Fruit fly (Drosophila melanogaster) whole organism, embryonic: ENCODE data around the gene mask.

ENCODE experiments used
- B-H1 ChIP-seq: fragments of 200-800 bp; sonication (Bioruptor generic); IDR thresholded peaks from 3 replicates; pipeline ENCODE4 v1.3.6; 2022; ENCODE audit warnings: missing biosample characterization, missing genetic modification characterization
- Blimp-1 ChIP-seq: fragments of 200-800 bp; sonication (Bioruptor generic); optimal IDR thresholded peaks from 3 replicates; lab custom pipeline; 2018; ENCODE audit warnings: missing biosample characterization, missing genetic modification characterization, mild to moderate bottlenecking, moderate library complexity, missing genetic modification reagents
- CG11723 ChIP-seq: fragments of 200-800 bp; sonication (Bioruptor generic); optimal IDR thresholded peaks from 2 replicates; lab custom pipeline; 2017; ENCODE audit warnings: missing biosample characterization, mild to moderate bottlenecking, missing genetic modification characterization
- CG13296 ChIP-seq: fragments of 200-800 bp; sonication (Bioruptor generic); optimal IDR thresholded peaks from 3 replicates; lab custom pipeline; 2018; ENCODE audit warnings: missing biosample characterization, mild to moderate bottlenecking, missing genetic modification characterization
- CG15269 ChIP-seq: fragments of 200-800 bp; sonication (Bioruptor generic); optimal IDR thresholded peaks from 2 replicates; lab custom pipeline; 2018; ENCODE audit warnings: missing biosample characterization, mild to moderate bottlenecking, missing genetic modification characterization, moderate library complexity
- CG1602 ChIP-seq: fragments of 200-800 bp; sonication (Bioruptor generic); optimal IDR thresholded peaks from 3 replicates; lab custom pipeline; 2016; ENCODE audit warnings: missing biosample characterization, missing genetic modification characterization
- CG18011 ChIP-seq: fragments of 200-800 bp; sonication (Bioruptor generic); optimal IDR thresholded peaks from 2 replicates; lab custom pipeline; 2017; ENCODE audit warnings: missing biosample characterization, missing genetic modification characterization, mild to moderate bottlenecking, moderate library complexity, missing genotype
- CG2120 ChIP-seq: fragments of 200-800 bp; sonication (Bioruptor generic); optimal IDR thresholded peaks from 3 replicates; lab custom pipeline; 2016; ENCODE audit warnings: missing biosample characterization, missing genetic modification characterization
- CG2129 ChIP-seq: fragments of 200-800 bp; sonication (Bioruptor generic); IDR thresholded peaks from 2 replicates; pipeline ENCODE4 v1.3.6; 2022; ENCODE audit warnings: missing biosample characterization, missing genetic modification characterization; ENCODE audit not compliant: partially characterized antibody
- CG31388 ChIP-seq: fragments of 200-800 bp; sonication (Bioruptor generic); optimal IDR thresholded peaks from 2 replicates; lab custom pipeline; 2016; ENCODE audit warnings: missing biosample characterization, missing genetic modification characterization
- CG3407 ChIP-seq: fragments of 200-800 bp; sonication (Bioruptor generic); optimal IDR thresholded peaks from 2 replicates; lab custom pipeline; 2018; ENCODE audit warnings: missing biosample characterization, mild to moderate bottlenecking, missing genetic modification characterization
- CG4328 ChIP-seq: fragments of 200-800 bp; sonication (Bioruptor generic); optimal IDR thresholded peaks from 3 replicates; lab custom pipeline; 2017; ENCODE audit warnings: missing biosample characterization, missing genetic modification reagents, missing genetic modification characterization
- CG6683 ChIP-seq: fragments of 200-800 bp; sonication (Bioruptor generic); optimal IDR thresholded peaks from 2 replicates; lab custom pipeline; 2017; ENCODE audit warnings: missing biosample characterization, mild to moderate bottlenecking, missing genetic modification characterization, missing genetic modification reagents
- CG6765 ChIP-seq: fragments of 200-800 bp; sonication (Bioruptor generic); optimal IDR thresholded peaks from 3 replicates; lab custom pipeline; 2017; ENCODE audit warnings: missing biosample characterization, mild to moderate bottlenecking, missing genetic modification characterization
- CG6854 ChIP-seq: fragments of 200-800 bp; sonication (Bioruptor generic); optimal IDR thresholded peaks from 3 replicates; lab custom pipeline; 2017; ENCODE audit warnings: missing biosample characterization, mild to moderate bottlenecking, missing genetic modification characterization
- CG8290 ChIP-seq, 3 experiments: fragments of 200-800 bp; sonication (Bioruptor generic); optimal IDR thresholded peaks; 2 replicates each; lab custom pipeline; 2016 to 2019; ENCODE audit warnings: missing biosample characterization in 3 of 3, missing genetic modification characterization in 3 of 3, mild to moderate bottlenecking in 2 of 3, moderate library complexity in 1 of 3
- CG9609 ChIP-seq: fragments of 200-800 bp; sonication (Bioruptor generic); optimal IDR thresholded peaks from 3 replicates; lab custom pipeline; 2016; ENCODE audit warnings: missing biosample characterization, missing genetic modification characterization
- Dref ChIP-seq: fragments of 200-800 bp; sonication (Bioruptor generic); IDR thresholded peaks from 2 replicates; pipeline ENCODE4 v1.3.6; 2022; ENCODE audit warnings: missing biosample characterization, missing genetic modification characterization
- Fer1 ChIP-seq: fragments of 200-800 bp; sonication (Bioruptor generic); optimal IDR thresholded peaks from 2 replicates; lab custom pipeline; 2017; ENCODE audit warnings: missing biosample characterization, mild to moderate bottlenecking, missing genetic modification characterization
- H15 ChIP-seq: fragments of 200-800 bp; sonication (Bioruptor generic); IDR thresholded peaks from 3 replicates; pipeline ENCODE4 v1.3.6; 2022; ENCODE audit warnings: missing biosample characterization, missing genetic modification characterization
- HLHmδ ChIP-seq: fragments of 200-800 bp; sonication (Bioruptor generic); optimal IDR thresholded peaks from 2 replicates; lab custom pipeline; 2018; ENCODE audit warnings: missing biosample characterization, mild to moderate bottlenecking, missing genetic modification characterization, moderate library complexity
- Hr51 ChIP-seq, 2 experiments: fragments of 200-800 bp; sonication (Bioruptor generic); optimal IDR thresholded peaks; 2 replicates in 1 of 2; 3 replicates in 1 of 2; lab custom pipeline; 2016 to 2018; ENCODE audit warnings: missing biosample characterization in 2 of 2, missing genetic modification characterization in 2 of 2, mild to moderate bottlenecking in 1 of 2, moderate library complexity in 1 of 2
- Myb ChIP-seq: fragments of 200-800 bp; sonication (Bioruptor generic); optimal IDR thresholded peaks from 2 replicates; lab custom pipeline; 2016; ENCODE audit warnings: missing biosample characterization, missing genetic modification characterization
- NFAT ChIP-seq: fragments of 200-800 bp; sonication (Bioruptor generic); IDR thresholded peaks from 2 replicates; pipeline ENCODE4 v1.3.6; 2022; ENCODE audit warnings: missing biosample characterization, missing genetic modification characterization
- al ChIP-seq: fragments of 200-800 bp; sonication (Bioruptor generic); IDR thresholded peaks from 2 replicates; pipeline ENCODE4 v1.3.6; 2022; ENCODE audit warnings: missing biosample characterization, missing genetic modification characterization
- az2 ChIP-seq: fragments of 200-800 bp; sonication (Bioruptor generic); optimal IDR thresholded peaks from 3 replicates; lab custom pipeline; 2016; ENCODE audit warnings: missing biosample characterization, missing genetic modification characterization
- chinmo ChIP-seq: fragments of 200-800 bp; sonication (Bioruptor generic); IDR thresholded peaks from 4 replicates; pipeline ENCODE4 v1.3.6; 2022; ENCODE audit warnings: missing biosample characterization, missing genetic modification characterization; ENCODE audit not compliant: partially characterized antibody
- disco-r ChIP-seq: fragments of 200-800 bp; sonication (Bioruptor generic); optimal IDR thresholded peaks from 2 replicates; lab custom pipeline; 2016; ENCODE audit warnings: missing biosample characterization, missing genetic modification characterization
- dysf ChIP-seq: fragments of 200-800 bp; sonication (Bioruptor generic); IDR thresholded peaks from 3 replicates; pipeline ENCODE4 v1.3.6; 2022; ENCODE audit warnings: missing biosample characterization, missing genetic modification characterization
- exex ChIP-seq: fragments of 200-800 bp; sonication (Bioruptor generic); optimal IDR thresholded peaks from 4 replicates; lab custom pipeline; 2018; ENCODE audit warnings: missing biosample characterization, mild to moderate bottlenecking, missing genetic modification characterization, moderate library complexity
- fd64A ChIP-seq: fragments of 200-800 bp; sonication (Bioruptor generic); optimal IDR thresholded peaks from 3 replicates; lab custom pipeline; 2018; ENCODE audit warnings: missing biosample characterization, mild to moderate bottlenecking, missing genetic modification characterization
- ftz-f1 ChIP-seq: fragments of 200-800 bp; sonication (Bioruptor generic); optimal IDR thresholded peaks from 2 replicates; lab custom pipeline; 2016; ENCODE audit warnings: missing biosample characterization, missing genetic modification characterization
- grn ChIP-seq: fragments of 200-800 bp; sonication (Bioruptor generic); optimal IDR thresholded peaks from 3 replicates; lab custom pipeline; 2017; ENCODE audit warnings: missing biosample characterization, missing genetic modification characterization
- gt ChIP-seq: fragments of 200-800 bp; sonication (Bioruptor generic); IDR thresholded peaks from 2 replicates; pipeline ENCODE4 v1.3.6; 2022; ENCODE audit warnings: missing biosample characterization, missing genetic modification characterization
- hbn ChIP-seq: fragments of 200-800 bp; sonication (Bioruptor generic); IDR thresholded peaks from 2 replicates; pipeline ENCODE4 v1.3.6; 2022; ENCODE audit warnings: missing biosample characterization, missing genetic modification characterization; ENCODE audit not compliant: partially characterized antibody
- lov ChIP-seq, 2 experiments: fragments of 200-800 bp in 1 of 2; fragments of >200 bp in 1 of 2; sonication (Bioruptor generic) in 1 of 2; IDR thresholded peaks in 1 of 2; optimal IDR thresholded peaks in 1 of 2; 2 replicates in 1 of 2; 3 replicates in 1 of 2; pipeline versions ENCODE4 v1.3.6 to Lab custom; 2017 to 2022; ENCODE audit warnings: missing biosample characterization in 1 of 2, missing genetic modification characterization in 1 of 2
- pho ChIP-seq: fragments of 200-800 bp; sonication (Bioruptor generic); optimal IDR thresholded peaks from 2 replicates; lab custom pipeline; 2016; ENCODE audit warnings: missing biosample characterization, missing genetic modification characterization
- pros ChIP-seq: fragments of 200-800 bp; sonication (Bioruptor generic); optimal IDR thresholded peaks from 3 replicates; lab custom pipeline; 2019; ENCODE audit warnings: missing biosample characterization, mild to moderate bottlenecking, missing genetic modification characterization, moderate library complexity
- ro ChIP-seq: fragments of 200-800 bp; sonication (Bioruptor generic); IDR thresholded peaks from 2 replicates; pipeline ENCODE4 v1.3.6; 2022; ENCODE audit warnings: missing biosample characterization, missing genetic modification characterization
- row ChIP-seq: fragments of 200-800 bp; sonication (Bioruptor generic); IDR thresholded peaks from 3 replicates; pipeline ENCODE4 v1.3.6; 2022; ENCODE audit warnings: missing biosample characterization, missing genetic modification characterization
- sd ChIP-seq: fragments of 200-800 bp; sonication (Bioruptor generic); optimal IDR thresholded peaks from 3 replicates; lab custom pipeline; 2018; ENCODE audit warnings: missing biosample characterization, mild to moderate bottlenecking, missing genetic modification characterization, moderate library complexity
- sisA ChIP-seq: fragments of 200-800 bp; sonication (Bioruptor generic); IDR thresholded peaks from 2 replicates; pipeline ENCODE4 v1.3.6; 2022; ENCODE audit warnings: missing biosample characterization, missing genetic modification characterization
- sna ChIP-seq: fragments of 200-800 bp; sonication (Bioruptor generic); IDR thresholded peaks from 2 replicates; pipeline ENCODE4 v1.3.6; 2022; ENCODE audit warnings: missing biosample characterization, missing genetic modification characterization; ENCODE audit not compliant: partially characterized antibody
- tgo ChIP-seq: fragments of 200-800 bp; sonication (Bioruptor generic); IDR thresholded peaks from 3 replicates; pipeline ENCODE4 v1.3.6; 2022; ENCODE audit warnings: missing biosample characterization, missing genetic modification characterization
- tx ChIP-seq: fragments of 200-800 bp; sonication (Bioruptor generic); optimal IDR thresholded peaks from 2 replicates; lab custom pipeline; 2016; ENCODE audit warnings: missing biosample characterization, missing genetic modification characterization
- usp ChIP-seq: fragments of >200 bp; optimal IDR thresholded peaks from 2 replicates; lab custom pipeline; 2017; ENCODE audit warnings: missing biosample characterization, missing genetic modification characterization
- yki ChIP-seq: fragments of >200 bp; optimal IDR thresholded peaks from 3 replicates; lab custom pipeline; 2018
- zfh1 ChIP-seq: fragments of 200-800 bp; sonication (Bioruptor generic); IDR thresholded peaks from 3 replicates; pipeline ENCODE4 v1.3.6; 2022; ENCODE audit warnings: missing biosample characterization, missing genetic modification characterization

mask gene

dm6 chr3R:24230423-24231205 is at the start of gene mask (continued):
- TF ChIP-seq CG11723, result peak; percentile 70
- peak; percentile 86 for TF ChIP-seq zfh1 (GFP tag; lab: Robert Waterston, UW)
- TF ChIP-seq sna (GFP tag; lab: Robert Waterston, UW), result no peak
- no peak for TF ChIP-seq hbn
- TF ChIP-seq HLHmδ (GFP tag; lab: Kevin White, UChicago), result peak; percentile 91
- peak; percentile 25 for TF ChIP-seq fd64A
- no peak for TF ChIP-seq chinmo
- peak; percentile 46 for TF ChIP-seq az2 (GFP tag; lab: Kevin White, UChicago)
- no peak for TF ChIP-seq CG2129 (GFP tag; lab: Robert Waterston, UW)
- no peak for TF ChIP-seq ftz-f1 (GFP tag; lab: Kevin White, UChicago)
- peak; percentile 30 for TF ChIP-seq tx (GFP tag; lab: Kevin White, UChicago)
- TF ChIP-seq grn (GFP tag; lab: Kevin White, UChicago), result peak; percentile 69
- peak; percentile 74 for TF ChIP-seq CG9609 (GFP tag; lab: Kevin White, UChicago)
- TF ChIP-seq Blimp-1 (GFP tag; lab: Kevin White, UChicago), result peak; percentile 10
- TF ChIP-seq Fer1, result peak; percentile 72
- peak; percentile 0 for TF ChIP-seq CG6683
- peak; percentile 74 for TF ChIP-seq CG6854 (GFP tag; lab: Kevin White, UChicago)
- TF ChIP-seq H15 (GFP tag; lab: Robert Waterston, UW), result peak; percentile 82
- TF ChIP-seq NFAT (GFP tag; lab: Robert Waterston, UW), result peak; percentile 93
- TF ChIP-seq al, result peak; percentile 70
- peak; percentile 48; the same call in 1 of the 3 replicates for TF ChIP-seq row (GFP tag; lab: Robert Waterston, UW)
- TF ChIP-seq CG6765 (GFP tag; lab: Kevin White, UChicago), result peak; percentile 87
- peak; percentile 40; the same call in 1 of the 2 replicates for TF ChIP-seq gt (GFP tag; lab: Robert Waterston, UW)
- TF ChIP-seq dysf, result peak; percentile 65; the same call in 2 of the 3 replicates
- TF ChIP-seq B-H1 (GFP tag; lab: Robert Waterston, UW), result peak; percentile 20; the same call in 2 of the 3 replicates
- peak; percentile 49 for TF ChIP-seq CG3407
- TF ChIP-seq pros, result no peak
- TF ChIP-seq CG4328, result peak; percentile 83
- peak; percentile 71 for TF ChIP-seq pho (GFP tag; lab: Kevin White, UChicago)
- peak; percentile 67 for TF ChIP-seq tgo (GFP tag; lab: Robert Waterston, UW)
- TF ChIP-seq exex (tag; lab: Kevin White, UChicago), result peak; percentile 35
- TF ChIP-seq disco-r (GFP tag; lab: Kevin White, UChicago), result peak; percentile 73
- peak; percentile 42 for TF ChIP-seq CG1602 (GFP tag; lab: Kevin White, UChicago)
- peak; percentile 81 for TF ChIP-seq CG8290 (GFP tag; optimal IDR thresholded peaks at IDR 0.05; lab: Kevin White, UChicago)
- peak; percentile 28 to 86 for TF ChIP-seq CG8290 (tag; optimal IDR thresholded peaks at IDR 0.05; lab: Kevin White, UChicago)
- peak; percentile 56 for TF ChIP-seq CG15269 (tag; lab: Kevin White, UChicago)
- peak; percentile 81 for TF ChIP-seq CG13296 (GFP tag; lab: Kevin White, UChicago)
- peak; percentile 43 to 79 for TF ChIP-seq Hr51 (GFP tag; optimal IDR thresholded peaks at IDR 0.05; lab: Kevin White, UChicago)
- TF ChIP-seq Dref (GFP tag; lab: Robert Waterston, UW), result peak; percentile 58
- no peak for TF ChIP-seq sd (tag; lab: Kevin White, UChicago)
- TF ChIP-seq Myb (GFP tag; lab: Kevin White, UChicago), result peak; percentile 64
- peak; percentile 46 for TF ChIP-seq CG2120 (GFP tag; lab: Kevin White, UChicago)
- TF ChIP-seq sisA, result peak; percentile 31; the same call in 1 of the 2 replicates
- TF ChIP-seq CG18011, result peak; percentile 64
- TF ChIP-seq ro (GFP tag; lab: Robert Waterston, UW), result no peak; the same call in 1 of the 2 replicates
- TF ChIP-seq usp (GFP tag; lab: Kevin White, UChicago), result no peak
- no peak for TF ChIP-seq yki (lab: Kevin White, UChicago)
- no peak for TF ChIP-seq lov (optimal IDR thresholded peaks at IDR 0.05; lab: Kevin White, UChicago)
- peak; percentile 91 for TF ChIP-seq lov (GFP tag; IDR thresholded peaks at IDR 0.05; lab: Robert Waterston, UW)
- no peak for TF ChIP-seq CG31388 (GFP tag; lab: Kevin White, UChicago)
